Worm (Caenorhabditis elegans) whole organism, L2 larva: ENCODE measurements around the gene sra-1.

Experiments
- F13H6.1 ChIP-seq: sonication (generic microtip); optimal IDR thresholded peaks from 2 replicates; lab custom pipeline; 2016; ENCODE audit warnings: missing genetic modification characterization, missing compliant biosample characterization
- Y55F3AM.14 ChIP-seq: fragments of 200-800 bp; sonication (Bioruptor generic); optimal IDR thresholded peaks from 2 replicates; lab custom pipeline; 2018; ENCODE audit warnings: mild to moderate bottlenecking, missing genetic modification characterization, missing compliant biosample characterization
- ZK546.5 ChIP-seq: sonication (generic microtip); optimal IDR thresholded peaks from 2 replicates; lab custom pipeline; 2017; ENCODE audit warnings: missing biosample characterization, missing genetic modification characterization
- alr-1 ChIP-seq: fragments of 150-350 bp; optimal IDR thresholded peaks from 2 replicates; lab custom pipeline; 2014; ENCODE audit warnings: missing biosample characterization, missing genetic modification characterization
- aly-2 ChIP-seq: fragments of 150-350 bp; optimal IDR thresholded peaks from 2 replicates; lab custom pipeline; 2014; ENCODE audit warnings: missing biosample characterization, missing genetic modification characterization
- blmp-1 ChIP-seq: sonication (generic microtip); optimal IDR thresholded peaks from 2 replicates; lab custom pipeline; 2017; ENCODE audit warnings: missing genetic modification characterization, mild to moderate bottlenecking, missing compliant biosample characterization, antibody characterized with exemption, moderate library complexity; ENCODE audit not compliant: insufficient read depth
- ceh-16 ChIP-seq: fragments of 150-350 bp; optimal IDR thresholded peaks from 2 replicates; lab custom pipeline; 2014; ENCODE audit warnings: missing biosample characterization, missing genetic modification characterization
- ceh-82 ChIP-seq: fragments of 150-350 bp; optimal IDR thresholded peaks from 2 replicates; lab custom pipeline; 2014; ENCODE audit warnings: missing biosample characterization, missing genetic modification characterization
- egl-27 ChIP-seq: sonication (generic microtip); optimal IDR thresholded peaks from 3 replicates; lab custom pipeline; 2017; ENCODE audit warnings: missing biosample characterization, missing genetic modification reagents, missing genetic modification characterization
- elt-3 ChIP-seq: sonication (generic microtip); optimal IDR thresholded peaks from 2 replicates; lab custom pipeline; 2017; ENCODE audit warnings: missing biosample characterization, missing genetic modification characterization
- fos-1 ChIP-seq: fragments of 150-350 bp; optimal IDR thresholded peaks from 2 replicates; lab custom pipeline; 2014; ENCODE audit warnings: missing biosample characterization, missing genetic modification characterization
- gmeb-1 ChIP-seq: fragments of 150-350 bp; optimal IDR thresholded peaks from 2 replicates; lab custom pipeline; 2014; ENCODE audit warnings: missing biosample characterization, missing genetic modification characterization
- lin-11 ChIP-seq: fragments of 150-350 bp; sonication (generic microtip); optimal IDR thresholded peaks from 2 replicates; lab custom pipeline; 2014; ENCODE audit warnings: missing biosample characterization, missing genetic modification characterization, inconsistent platforms, mixed read lengths
- lin-13 ChIP-seq: fragments of 150-350 bp; optimal IDR thresholded peaks from 2 replicates; lab custom pipeline; 2014; ENCODE audit warnings: missing biosample characterization, missing genetic modification reagents, missing genetic modification characterization
- lin-39 ChIP-seq: fragments of 150-350 bp; optimal IDR thresholded peaks from 2 replicates; lab custom pipeline; 2014; ENCODE audit warnings: missing biosample characterization, missing genetic modification reagents, missing genetic modification characterization
- lsy-2 ChIP-seq, 2 experiments: fragments of 150-350 bp in 1 of 2; sonication (generic microtip) in 1 of 2; optimal IDR thresholded peaks; 2 replicates each; lab custom pipeline; 2014 to 2017; ENCODE audit warnings: missing biosample characterization in 2 of 2, missing genetic modification characterization in 2 of 2
- mab-5 ChIP-seq: fragments of 150-350 bp; optimal IDR thresholded peaks from 2 replicates; lab custom pipeline; 2014; ENCODE audit warnings: missing biosample characterization, missing genetic modification characterization
- mbf-1 ChIP-seq: sonication (generic microtip); optimal IDR thresholded peaks from 2 replicates; lab custom pipeline; 2017; ENCODE audit warnings: missing biosample characterization, missing genetic modification characterization
- nhr-10 ChIP-seq: sonication (generic microtip); optimal IDR thresholded peaks from 2 replicates; lab custom pipeline; 2017; ENCODE audit warnings: missing biosample characterization, missing genetic modification characterization
- nhr-11 ChIP-seq: fragments of 150-350 bp; optimal IDR thresholded peaks from 2 replicates; lab custom pipeline; 2014; ENCODE audit warnings: missing biosample characterization, missing genetic modification characterization
- nhr-12 ChIP-seq: fragments of 150-350 bp; optimal IDR thresholded peaks from 2 replicates; lab custom pipeline; 2014; ENCODE audit warnings: missing biosample characterization, missing genetic modification characterization
- nhr-129 ChIP-seq: fragments of 150-350 bp; optimal IDR thresholded peaks from 2 replicates; lab custom pipeline; 2014; ENCODE audit warnings: missing biosample characterization, missing genetic modification characterization
- nhr-23 ChIP-seq: fragments of 150-350 bp; optimal IDR thresholded peaks from 2 replicates; lab custom pipeline; 2014; ENCODE audit warnings: missing biosample characterization, missing genetic modification reagents, missing genetic modification characterization
- nhr-25 ChIP-seq: fragments of 150-350 bp; sonication (generic microtip); optimal IDR thresholded peaks from 3 replicates; lab custom pipeline; 2014; ENCODE audit warnings: missing biosample characterization, missing genetic modification characterization
- nhr-6 ChIP-seq: fragments of 150-350 bp; optimal IDR thresholded peaks from 2 replicates; lab custom pipeline; 2014; ENCODE audit warnings: missing biosample characterization, missing genetic modification characterization
- sem-4 ChIP-seq: fragments of 150-350 bp; optimal IDR thresholded peaks from 2 replicates; lab custom pipeline; 2014; ENCODE audit warnings: missing biosample characterization, missing genetic modification reagents, missing genetic modification characterization
- sma-3 ChIP-seq: sonication (generic microtip); optimal IDR thresholded peaks from 2 replicates; lab custom pipeline; 2016; ENCODE audit warnings: missing genetic modification reagents, missing genetic modification characterization, missing compliant biosample characterization
- sma-9 ChIP-seq, 2 experiments: fragments of 150-350 bp in 1 of 2; sonication (generic microtip) in 1 of 2; optimal IDR thresholded peaks; 2 replicates each; lab custom pipeline; 2014 to 2016; ENCODE audit warnings: missing genetic modification characterization in 2 of 2, mild to moderate bottlenecking in 1 of 2, missing biosample characterization in 1 of 2, missing compliant biosample characterization in 1 of 2, missing genetic modification reagents in 1 of 2, moderate library complexity in 1 of 2
- snpc-4 ChIP-seq: fragments of 150-350 bp; optimal IDR thresholded peaks from 2 replicates; lab custom pipeline; 2014; ENCODE audit warnings: missing biosample characterization, missing genetic modification characterization
- unc-39 ChIP-seq: fragments of 150-350 bp; optimal IDR thresholded peaks from 2 replicates; lab custom pipeline; 2014; ENCODE audit warnings: missing biosample characterization, missing genetic modification characterization
- unc-55 ChIP-seq: fragments of 150-350 bp; sonication (generic microtip); optimal IDR thresholded peaks from 3 replicates; lab custom pipeline; 2014; ENCODE audit warnings: missing biosample characterization, missing genetic modification reagents, missing genetic modification characterization
- zag-1 ChIP-seq: fragments of 150-350 bp; optimal IDR thresholded peaks from 2 replicates; lab custom pipeline; 2014; ENCODE audit warnings: missing biosample characterization, missing genetic modification characterization
- ztf-1 ChIP-seq: fragments of 200-800 bp; sonication (Bioruptor generic); conservative IDR thresholded peaks from 2 replicates; pipeline ENCODE4 v1.3.6; 2022; ENCODE audit warnings: missing genetic modification characterization, missing compliant biosample characterization

The sra-1 gene

ce11 chrII:9542785-9543184 lies 21.3 kb upstream of the sra-1 start, which contains the start of gene sra-4:
Gene sra-4, minus strand, starts transcription at chrII:9542885.
- no peak for TF ChIP-seq nhr-12 (tag; lab: Kevin White, UChicago)
- TF ChIP-seq ceh-16 (tag; lab: Kevin White, UChicago) = no peak
- TF ChIP-seq lin-39 (tag; lab: Kevin White, UChicago) = no peak
- no peak for TF ChIP-seq elt-3 (tag; lab: Kevin White, UChicago)
- TF ChIP-seq gmeb-1 = no peak
- TF ChIP-seq lin-11 = no peak
- no peak for TF ChIP-seq blmp-1 (tag; lab: Kevin White, UChicago)
- TF ChIP-seq mab-5 (tag; lab: Kevin White, UChicago) = no peak
- TF ChIP-seq ceh-82 = no peak
- TF ChIP-seq fos-1 (tag; lab: Kevin White, UChicago) = no peak
- TF ChIP-seq unc-39 (tag; lab: Kevin White, UChicago) = no peak
- TF ChIP-seq sma-3 (GFP tag; lab: Kevin White, UChicago) = no peak
- no peak for TF ChIP-seq Y55F3AM.14

- no peak for TF ChIP-seq mbf-1 (tag; lab: Kevin White, UChicago)
- no peak for TF ChIP-seq blmp-1 (tag; lab: Kevin White, UChicago)
- TF ChIP-seq sem-4 (tag; lab: Kevin White, UChicago) = no peak
- TF ChIP-seq lin-39 (tag; lab: Kevin White, UChicago) = no peak
- TF ChIP-seq zag-1 = no peak
- no peak for TF ChIP-seq nhr-11 (tag; lab: Kevin White, UChicago)
- no peak for TF ChIP-seq egl-27
- TF ChIP-seq sma-9 (GFP tag; optimal IDR thresholded peaks at IDR 0.05; lab: Kevin White, UChicago) = no peak
- TF ChIP-seq sma-9 (tag; optimal IDR thresholded peaks at IDR 0.05; lab: Kevin White, UChicago) = no peak
- TF ChIP-seq nhr-23 = no peak
Observed at ce11 chrII:9540723-9541122, 19.3 kb upstream of the sra-1 start, which contains the start of gene sra-3. Gene sra-3, minus strand, starts transcription at chrII:9540823.

- TF ChIP-seq ceh-82 = no peak
Observed at ce11 chrII:9537429-9537828, 16.0 kb upstream of the sra-1 start, which contains the start of gene sra-8. Gene sra-8, plus strand, starts transcription at chrII:9537729.

- TF ChIP-seq lsy-2 (tag; optimal IDR thresholded peaks at IDR 0.05; lab: Kevin White, UChicago) (no peak), nhr-12 (tag; lab: Kevin White, UChicago) (no peak), ZK546.5 (tag; lab: Kevin White, UChicago) (no peak), ceh-16 (tag; lab: Kevin White, UChicago) (no peak), nhr-129 (tag; lab: Kevin White, UChicago) (no peak), gmeb-1 (no peak), mbf-1 (tag; lab: Kevin White, UChicago) (no peak)
Observed at ce11 chrII:9532011-9532410, 10.5 kb upstream of the sra-1 start, which contains the start of gene sra-9. Gene sra-9, plus strand, starts transcription at chrII:9532311.

ce11 chrII:9528480-9528879 lies 7.0 kb upstream of the sra-1 start, which contains the start of gene sra-2:
Gene sra-2, plus strand, starts transcription at chrII:9528780.
- TF ChIP-seq nhr-25 (tag; lab: Kevin White, UChicago) (no peak), nhr-10 (tag; lab: Kevin White, UChicago) (no peak), unc-39 (tag; lab: Kevin White, UChicago) (no peak), lin-13 (GFP tag; lab: Kevin White, UChicago) (no peak), nhr-23 (no peak), blmp-1 (tag; lab: Kevin White, UChicago) (no peak), nhr-11 (tag; lab: Kevin White, UChicago) (no peak), fos-1 (tag; lab: Kevin White, UChicago) (no peak), elt-3 (tag; lab: Kevin White, UChicago) (no peak), lin-11 (no peak), nhr-6 (tag; lab: Kevin White, UChicago) (no peak), alr-1 (tag; lab: Kevin White, UChicago) (no peak), ztf-1 (GFP tag; lab: Robert Waterston, UW) (no peak), aly-2 (no peak), unc-55 (no peak), sem-4 (tag; lab: Kevin White, UChicago) (no peak), F13H6.1 (no peak), lsy-2 (tag; optimal IDR thresholded peaks at IDR 0.05; lab: Kevin White, UChicago) (no peak), snpc-4 (tag; lab: Kevin White, UChicago) (no peak), zag-1 (no peak)
- TF ChIP-seq, all 48 proteins: peak for 0
